Fruit fly (Drosophila melanogaster): ENCODE data around the gene TfIIFalpha.
A peak's percentile ranks its signal among the peaks of the same experiment; 100 is the strongest.

TfIIFalpha gene

dm6 chr3R:6352893-6353623 is 27.2 kb upstream of the TfIIFalpha start (continued):
- peak; percentile 83 for TF ChIP-seq Adf1 (GFP tag; IDR thresholded peaks at IDR 0.05)
- no peak for TF ChIP-seq sna (GFP tag; IDR thresholded peaks at IDR 0.05; ENCODE audit: partially characterized antibody)
- peak in 1 of 2 experiments; percentile 66 for TF ChIP-seq Hr51 (GFP tag; optimal IDR thresholded peaks at IDR 0.05)
- no peak for TF ChIP-seq shn (GFP tag; optimal IDR thresholded peaks at IDR 0.05)
- no peak for TF ChIP-seq rib (GFP tag; IDR thresholded peaks at IDR 0.05)
- TF ChIP-seq bab2 (GFP tag; optimal IDR thresholded peaks at IDR 0.05), result no peak
- no peak for TF ChIP-seq gfzf (GFP tag; optimal IDR thresholded peaks at IDR 0.05)
- TF ChIP-seq Myb (GFP tag; optimal IDR thresholded peaks at IDR 0.05), result no peak
- peak; percentile 50 for TF ChIP-seq CG12391 (tag; optimal IDR thresholded peaks at IDR 0.05)
- TF ChIP-seq phol (tag; optimal IDR thresholded peaks at IDR 0.05), result peak; percentile 65
- peak; percentile 44 for TF ChIP-seq row (GFP tag; IDR thresholded peaks at IDR 0.05)
- no peak for TF ChIP-seq lov (optimal IDR thresholded peaks at IDR 0.05)
- TF ChIP-seq lov (GFP tag; IDR thresholded peaks at IDR 0.05), result no peak
- 0 out of 2 replicates have a peak, but pooled peaks have one; percentile 14 for TF ChIP-seq Bgb (GFP tag; IDR thresholded peaks at IDR 0.05; ENCODE audit: partially characterized antibody)
- no peak for TF ChIP-seq CG14667 (GFP tag; IDR thresholded peaks at IDR 0.05)
- TF ChIP-seq Meics (GFP tag; optimal IDR thresholded peaks at IDR 0.05), result peak; percentile 32
- no peak for TF ChIP-seq zf30C (GFP tag; optimal IDR thresholded peaks at IDR 0.05)
- TF ChIP-seq emc (GFP tag; optimal IDR thresholded peaks at IDR 0.05), result no peak
- no peak for TF ChIP-seq peb (GFP tag; IDR thresholded peaks at IDR 0.05)
- TF ChIP-seq CG17385 (GFP tag; optimal IDR thresholded peaks at IDR 0.05), result peak; percentile 7
- no peak for TF ChIP-seq inv (GFP tag; IDR thresholded peaks at IDR 0.05; ENCODE audit: partially characterized antibody)
- peak; percentile 9 for TF ChIP-seq unpg (GFP tag; optimal IDR thresholded peaks at IDR 0.05)
- TF ChIP-seq bsh (GFP tag; optimal IDR thresholded peaks at IDR 0.05), result peak in 1 of 2 experiments; percentile 16
- TF ChIP-seq CG6683 (GFP tag; optimal IDR thresholded peaks at IDR 0.05), result no peak
- no peak for TF ChIP-seq CG9817 (tag; optimal IDR thresholded peaks at IDR 0.05)
- no peak for TF ChIP-seq cas (GFP tag; IDR thresholded peaks at IDR 0.05)
- TF ChIP-seq Lpt (GFP tag; optimal IDR thresholded peaks at IDR 0.05), result no peak
- TF ChIP-seq CG7839 (tag; optimal IDR thresholded peaks at IDR 0.05), result peak; percentile 60
- TF ChIP-seq maf-S (GFP tag; optimal IDR thresholded peaks at IDR 0.05), result no peak
- no peak for TF ChIP-seq CkIIα-i1 (GFP tag; IDR thresholded peaks at IDR 0.05)
- peak; percentile 54 for TF ChIP-seq Med (GFP tag)
- peak; percentile 21 for TF ChIP-seq ATbp (GFP tag; optimal IDR thresholded peaks at IDR 0.05)
- 0 out of 2 replicates have a peak, but pooled peaks have one; percentile 10 for TF ChIP-seq stc (GFP tag; IDR thresholded peaks at IDR 0.05)
- no peak for TF ChIP-seq onecut (GFP tag; IDR thresholded peaks at IDR 0.05)
- TF ChIP-seq Vsx1 (GFP tag; optimal IDR thresholded peaks at IDR 0.05), result no peak
- peak; percentile 21 for TF ChIP-seq CG7556 (GFP tag; optimal IDR thresholded peaks at IDR 0.05)
- peak; percentile 82 for TF ChIP-seq sens (GFP tag)
- TF ChIP-seq Nf-YB (GFP tag; optimal IDR thresholded peaks at IDR 0.05), result peak; percentile 10
- no peak for TF ChIP-seq crp (GFP tag; optimal IDR thresholded peaks at IDR 0.05)
- TF ChIP-seq CG6689 (GFP tag; IDR thresholded peaks at IDR 0.05), result peak; percentile 39; the same call in 1 of the 2 replicates
- TF ChIP-seq Dad (GFP tag; optimal IDR thresholded peaks at IDR 0.05), result no peak
- peak in 1 of 2 experiments; percentile 29 for TF ChIP-seq Hr78 (GFP tag; optimal IDR thresholded peaks at IDR 0.05)
- TF ChIP-seq CG14710 (tag; optimal IDR thresholded peaks at IDR 0.05), result peak; percentile 17
- no peak for TF ChIP-seq HLH54F (GFP tag; optimal IDR thresholded peaks at IDR 0.05)
- TF ChIP-seq CG5245 (GFP tag; optimal IDR thresholded peaks at IDR 0.05), result no peak
- TF ChIP-seq Bteb2 (GFP tag; optimal IDR thresholded peaks at IDR 0.05), result no peak
- TF ChIP-seq HLHmδ (GFP tag; optimal IDR thresholded peaks at IDR 0.05), result no peak
- TF ChIP-seq ap (GFP tag; IDR thresholded peaks at IDR 0.05), result 0 out of 2 replicates have a peak, but pooled peaks have one; percentile 29
- TF ChIP-seq dmrt99B (tag; optimal IDR thresholded peaks at IDR 0.05), result peak; percentile 70

Measured in whole organism, embryonic.